Fruit fly (Drosophila melanogaster) ovary, adult (tissue): Measurements from ENCODE around the gene Lamtor4.

Source experiments
- CG17801 ChIP-seq: fragments of 200-800 bp; optimal IDR thresholded peaks from 2 replicates; lab custom pipeline; 2019; ENCODE audit warnings: missing biosample characterization, mild to moderate bottlenecking, missing genetic modification characterization, moderate library complexity; ENCODE audit not compliant: partially characterized antibody

Gene Lamtor4

DNA sequence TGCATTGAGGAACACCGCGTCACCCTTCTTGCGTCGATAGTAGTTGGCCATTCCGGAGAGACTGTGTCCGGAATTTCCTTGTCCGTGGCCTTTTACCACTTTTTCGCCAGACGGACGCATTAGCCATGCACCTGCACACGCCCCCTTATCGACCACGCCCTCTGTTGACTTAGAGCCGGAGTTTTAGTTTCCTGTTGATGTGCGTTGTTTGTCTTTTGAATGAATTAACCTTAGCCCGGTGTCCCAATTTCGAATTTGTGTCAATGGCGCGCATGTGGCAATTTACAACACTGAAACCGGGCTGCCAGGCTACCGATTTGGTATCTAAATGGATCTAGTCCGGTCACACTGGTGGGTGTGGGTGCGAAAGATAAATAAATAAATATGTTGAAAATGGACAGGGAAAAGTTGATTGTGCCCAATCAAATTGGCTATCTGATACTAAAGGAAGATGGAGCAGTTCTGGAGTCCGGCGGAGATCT is at the start of gene Lamtor4, which contains the start of gene Gr63a:
Gene Lamtor4, plus strand, starts transcription at position 348 of the 482 bp plus-strand sequence.
Gene Gr63a, minus strand, starts transcription at position 51 of the 482 bp plus-strand sequence.
- TF ChIP-seq CG17801 (GFP tag; lab: Kevin White, UChicago), result no peak

DNA sequence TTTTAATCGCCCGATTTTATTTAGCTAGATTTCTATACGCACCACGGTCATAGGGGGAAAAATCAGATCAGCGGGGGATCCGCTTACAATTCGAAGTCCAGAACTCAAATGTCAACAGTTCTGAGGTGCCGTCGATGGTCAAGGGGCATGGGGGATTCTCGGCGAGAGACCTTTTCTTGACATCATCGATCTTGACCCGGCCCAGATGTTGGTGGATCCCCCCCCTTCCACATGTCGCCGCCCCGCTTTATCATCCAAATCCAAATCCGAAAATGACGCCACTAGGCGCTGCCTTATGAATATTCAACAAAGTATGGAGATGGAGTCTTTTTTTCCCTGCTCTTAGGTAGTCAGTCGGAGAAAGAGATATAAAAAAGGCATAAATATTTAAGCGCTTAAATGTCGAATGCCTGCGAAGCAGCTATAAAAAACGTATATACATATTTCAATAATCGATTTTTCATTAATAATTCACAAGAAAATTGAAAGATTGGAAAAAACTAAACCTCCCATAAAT is 48.8 kb upstream of the Lamtor4 start:
- TF ChIP-seq CG17801 (GFP tag; lab: Kevin White, UChicago), result no peak

DNA sequence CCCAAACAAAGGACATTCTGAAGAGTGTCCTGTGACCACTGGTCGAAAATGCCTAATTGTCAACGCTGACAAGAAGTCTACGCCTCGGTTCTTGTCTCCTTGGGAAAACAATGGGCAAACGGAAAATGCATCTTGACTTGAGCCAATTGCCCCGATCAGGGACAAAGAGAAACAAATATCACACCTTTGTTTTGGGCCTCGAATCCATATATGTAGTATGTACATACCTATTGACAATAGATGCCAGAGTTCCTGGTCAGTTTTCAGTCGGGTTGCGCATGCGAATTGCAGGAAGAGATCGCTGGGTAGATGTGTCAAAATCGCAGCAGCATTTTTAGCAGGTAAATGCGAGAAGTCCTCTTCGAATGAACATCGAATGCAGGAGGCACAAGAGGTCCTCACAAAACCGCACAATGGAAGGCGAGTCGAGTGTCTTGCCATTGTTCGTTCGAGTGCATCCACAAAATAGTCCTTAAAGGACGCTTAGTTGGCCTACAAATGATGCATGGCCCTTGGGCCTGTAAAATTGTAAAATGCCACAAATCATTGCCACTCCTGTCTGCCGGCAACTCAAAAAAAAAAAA is 47.9 kb upstream of the Lamtor4 start:
- no peak for TF ChIP-seq CG17801 (GFP tag; lab: Kevin White, UChicago)

DNA sequence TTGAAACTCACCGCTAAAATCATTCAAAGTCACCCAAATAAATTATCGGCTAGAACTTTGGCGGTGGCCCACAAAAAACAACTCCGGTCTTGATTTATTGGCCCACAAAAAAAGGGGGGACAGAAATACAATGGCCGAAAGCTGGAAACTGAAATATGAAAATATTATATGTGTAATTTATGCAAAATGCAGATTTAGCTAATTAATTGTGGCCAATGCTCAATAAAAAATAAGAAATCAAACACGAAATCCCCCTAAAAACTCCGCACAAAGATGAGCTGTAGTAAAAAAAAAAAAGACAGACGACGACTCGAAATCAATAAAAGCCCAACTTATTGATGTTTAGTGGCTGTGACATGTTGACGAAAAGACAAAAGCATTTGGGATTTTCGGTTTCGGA is 46.9 kb upstream of the Lamtor4 start:
- TF ChIP-seq CG17801 (GFP tag; lab: Kevin White, UChicago), result no peak

DNA sequence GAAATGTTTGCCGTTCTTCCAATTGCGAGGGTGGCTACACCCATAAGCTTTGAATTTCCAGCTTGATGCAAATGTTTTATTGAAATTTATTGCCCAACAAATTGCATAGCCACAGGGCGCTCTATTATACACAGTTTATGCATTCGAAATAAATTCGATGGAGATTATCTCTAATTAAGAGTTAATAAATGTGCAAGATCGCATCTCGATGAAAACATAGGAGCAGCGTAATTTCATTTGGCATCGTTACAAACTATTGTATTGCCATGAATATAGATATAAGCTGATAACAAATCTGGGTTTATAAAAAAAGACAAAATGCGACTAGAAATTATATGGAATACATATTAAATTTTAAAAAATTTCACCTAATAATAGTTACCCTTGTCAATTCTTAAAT is 46.2 kb upstream of the Lamtor4 start:
- TF ChIP-seq CG17801 (GFP tag; lab: Kevin White, UChicago), result no peak

DNA sequence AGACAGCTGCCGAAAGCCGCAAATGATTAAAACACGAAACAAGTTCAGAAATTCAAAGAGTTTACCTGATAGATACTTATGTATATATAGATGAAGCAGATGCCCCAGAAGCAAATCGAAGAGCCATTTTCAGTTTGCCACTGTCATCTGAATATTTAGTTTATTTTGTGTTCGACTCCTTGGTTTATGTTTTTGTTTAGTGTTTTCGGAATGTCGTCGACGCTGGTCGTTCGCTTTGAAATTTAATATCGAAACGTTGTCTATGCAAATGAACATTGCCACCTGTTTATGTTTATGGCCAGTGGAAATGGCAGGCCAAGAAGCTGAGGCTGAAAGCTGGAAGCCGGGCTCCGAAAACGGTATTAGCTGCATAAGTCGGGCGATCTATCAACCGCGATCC is 45.7 kb upstream of the Lamtor4 start:
- TF ChIP-seq CG17801 (GFP tag; lab: Kevin White, UChicago), result no peak

DNA sequence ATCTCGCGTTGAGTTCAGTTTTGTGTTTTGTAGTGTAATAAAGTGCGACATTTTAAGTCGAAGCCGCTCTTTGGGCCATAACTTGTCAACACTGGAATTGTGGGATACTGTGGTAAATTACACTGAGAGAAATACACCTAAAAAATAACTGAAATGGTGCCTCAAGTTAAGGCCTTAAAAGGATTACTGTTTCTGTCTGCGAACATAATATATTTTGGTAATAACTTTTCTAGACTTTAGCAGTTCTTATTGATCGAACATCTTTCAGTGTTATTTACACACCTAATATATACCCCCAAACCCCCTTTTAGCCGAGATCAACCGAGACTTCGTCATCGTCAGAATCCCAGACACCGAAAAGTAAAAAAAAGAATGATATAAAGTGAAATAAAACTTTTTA is 44.9 kb upstream of the Lamtor4 start:
- TF ChIP-seq CG17801 (GFP tag; lab: Kevin White, UChicago), result no peak

DNA sequence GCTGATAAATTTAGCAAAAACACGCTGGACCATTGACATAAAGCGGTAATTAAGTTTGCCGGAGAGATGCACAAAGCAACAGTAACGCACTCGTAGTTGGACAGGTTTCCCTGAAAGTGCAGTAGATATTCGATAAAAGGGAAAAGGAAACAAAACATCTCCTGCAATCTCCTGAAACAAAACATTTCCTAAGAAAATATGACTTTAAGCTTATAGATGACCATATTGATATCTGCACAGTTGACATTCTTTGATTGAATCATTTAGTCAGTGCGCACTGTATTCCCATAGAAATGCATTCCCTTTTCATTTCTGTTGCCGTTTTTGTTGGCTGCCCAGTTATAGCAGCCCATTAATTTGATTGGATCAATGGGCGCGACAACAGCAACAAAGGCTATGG is 43.9 kb upstream of the Lamtor4 start:
- no peak for TF ChIP-seq CG17801 (GFP tag; lab: Kevin White, UChicago)

DNA sequence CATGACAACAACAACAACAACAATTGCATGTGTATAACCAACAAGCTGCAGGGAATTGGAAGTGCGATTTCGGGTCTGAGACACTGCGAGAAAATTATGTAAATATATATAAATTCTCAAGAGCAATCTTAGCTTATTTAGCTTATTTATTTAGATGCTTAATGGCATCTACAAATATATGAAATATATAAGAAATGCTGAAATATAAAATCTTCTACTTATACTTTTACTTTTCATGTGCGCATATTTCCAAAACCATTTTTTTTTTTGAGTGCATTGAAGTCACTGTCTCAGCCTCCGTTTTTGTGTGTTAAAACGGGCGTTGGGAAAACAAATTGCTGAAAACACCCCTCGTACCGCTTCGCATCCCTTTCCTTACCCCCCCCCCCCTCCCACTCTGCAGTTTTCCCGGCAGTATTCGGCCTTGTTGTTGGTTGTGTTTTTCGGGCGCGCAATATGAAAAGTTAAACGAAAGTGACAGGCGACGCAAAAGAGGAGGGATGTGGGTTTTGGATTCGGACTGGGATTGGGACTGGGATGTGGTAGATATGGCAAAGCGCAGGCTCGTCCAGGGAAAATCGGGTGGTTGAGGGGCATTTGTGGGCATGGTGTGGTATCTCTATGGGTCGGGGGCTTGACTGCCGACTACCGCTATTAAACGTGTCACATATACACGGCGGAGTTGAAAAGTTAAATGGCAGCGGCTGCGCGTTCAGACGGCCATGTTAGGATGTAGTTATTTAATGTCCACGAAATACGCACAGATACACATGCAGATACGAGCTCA is 41.3 kb upstream of the Lamtor4 start:
- no peak for TF ChIP-seq CG17801 (GFP tag; lab: Kevin White, UChicago)

DNA sequence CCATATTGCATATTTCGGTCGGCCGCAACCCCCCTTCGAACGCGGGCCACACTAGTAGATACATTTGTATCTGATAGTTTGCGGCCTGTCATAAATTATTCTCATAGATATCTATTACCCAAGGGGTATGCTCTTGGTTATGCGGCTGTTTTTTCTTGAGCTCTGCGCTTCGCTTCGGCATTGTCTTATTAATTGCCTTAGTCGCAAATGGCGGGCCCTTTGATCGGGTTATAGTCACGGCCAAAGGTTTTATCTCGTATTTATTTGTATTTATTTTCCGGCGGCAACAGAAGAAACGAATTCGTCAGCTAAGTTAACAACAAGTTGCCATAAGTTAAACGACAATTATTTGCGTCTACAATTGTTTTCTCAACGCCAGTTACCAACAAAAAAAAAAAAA is 40.7 kb upstream of the Lamtor4 start:
- no peak for TF ChIP-seq CG17801 (GFP tag; lab: Kevin White, UChicago)

DNA sequence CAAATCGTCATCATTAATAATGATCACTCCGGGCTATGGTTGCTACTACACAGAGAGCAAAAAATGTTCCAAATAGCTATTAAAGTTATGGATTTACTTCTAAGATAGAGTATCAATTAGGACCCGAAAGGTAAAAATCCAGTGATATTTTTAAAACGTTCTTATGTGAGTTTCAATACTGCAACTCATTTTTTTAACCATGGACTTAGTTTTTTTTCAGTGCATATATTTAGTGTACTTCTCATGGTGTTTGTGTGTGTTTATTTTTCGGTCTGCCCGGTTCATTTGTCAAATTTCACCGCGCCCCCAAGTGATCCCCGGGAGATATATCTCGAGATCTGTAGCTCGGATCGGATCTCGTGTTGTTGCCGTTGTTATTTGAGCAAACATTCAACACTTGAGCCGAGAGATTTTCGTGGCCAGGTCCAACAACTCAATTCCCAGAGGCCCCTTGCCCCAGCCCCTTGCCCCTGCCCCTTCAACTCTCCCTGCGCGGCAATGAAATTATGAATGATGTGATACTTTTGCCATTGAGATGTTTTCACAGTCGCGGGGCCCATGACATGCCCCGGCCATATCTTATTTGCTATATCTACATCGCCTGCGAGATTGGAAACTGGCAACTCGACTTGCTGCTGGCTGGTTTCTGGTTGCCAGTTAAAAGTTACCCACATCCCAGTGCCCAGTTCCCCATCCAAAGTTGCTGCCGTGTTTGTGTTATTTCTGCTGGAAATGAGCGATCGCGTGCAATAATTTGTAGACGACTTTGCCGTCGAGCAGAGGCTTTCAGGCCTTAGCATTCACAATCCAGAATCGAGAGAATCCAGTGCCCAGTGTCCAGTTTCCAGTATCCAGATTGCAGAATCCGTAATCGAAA is 34.0 kb upstream of the Lamtor4 start:
- no peak for TF ChIP-seq CG17801 (GFP tag; lab: Kevin White, UChicago)

DNA sequence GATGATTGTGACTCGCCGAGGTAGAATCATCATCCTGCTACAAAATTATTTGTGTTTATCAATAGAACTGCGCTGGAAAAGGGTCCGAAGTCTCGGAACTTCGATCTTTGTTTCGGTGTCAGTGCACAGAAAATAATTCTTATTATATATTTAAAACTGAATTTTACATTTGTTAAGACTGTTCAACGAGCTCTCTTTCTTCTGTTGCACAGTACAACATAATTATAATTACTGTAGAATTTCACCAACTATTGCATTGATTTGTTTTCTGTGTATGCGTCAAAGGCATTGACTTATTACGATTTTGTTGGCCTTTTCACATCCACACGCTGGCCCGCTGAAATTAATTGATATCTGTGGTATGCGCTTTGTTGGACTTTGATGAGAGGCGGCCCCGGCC is 33.2 kb upstream of the Lamtor4 start:
- TF ChIP-seq CG17801 (GFP tag; lab: Kevin White, UChicago), result no peak

DNA sequence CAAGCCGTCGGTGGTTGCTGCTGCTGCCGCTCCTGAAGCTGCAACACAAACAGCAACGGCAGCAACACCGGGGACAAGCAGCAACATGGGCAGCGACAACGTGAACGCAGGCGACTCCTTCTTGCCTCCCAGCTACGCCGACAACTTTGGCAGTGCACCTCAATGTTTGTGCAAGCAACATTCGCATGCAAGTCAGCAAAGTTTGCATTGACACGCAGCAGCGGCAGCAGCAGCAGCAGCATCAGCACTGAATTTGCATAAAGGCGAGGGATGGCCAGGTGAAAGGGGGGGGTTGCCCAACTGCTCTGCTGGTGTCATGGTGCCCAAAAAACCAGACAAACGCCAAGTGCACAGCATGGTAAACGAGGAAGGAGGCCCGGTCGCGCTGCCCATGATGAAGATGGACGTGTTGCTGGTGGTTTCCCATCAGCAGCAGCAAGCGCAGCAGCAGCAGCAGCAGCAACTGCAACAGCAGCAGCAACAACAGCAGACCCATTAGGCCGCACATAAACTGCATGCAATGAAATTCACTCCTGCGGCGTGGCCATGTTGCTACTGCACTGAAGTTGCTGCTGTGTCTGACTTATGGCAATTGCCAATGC is 31.3 kb upstream of the Lamtor4 start:
- no peak for TF ChIP-seq CG17801 (GFP tag; lab: Kevin White, UChicago)

DNA sequence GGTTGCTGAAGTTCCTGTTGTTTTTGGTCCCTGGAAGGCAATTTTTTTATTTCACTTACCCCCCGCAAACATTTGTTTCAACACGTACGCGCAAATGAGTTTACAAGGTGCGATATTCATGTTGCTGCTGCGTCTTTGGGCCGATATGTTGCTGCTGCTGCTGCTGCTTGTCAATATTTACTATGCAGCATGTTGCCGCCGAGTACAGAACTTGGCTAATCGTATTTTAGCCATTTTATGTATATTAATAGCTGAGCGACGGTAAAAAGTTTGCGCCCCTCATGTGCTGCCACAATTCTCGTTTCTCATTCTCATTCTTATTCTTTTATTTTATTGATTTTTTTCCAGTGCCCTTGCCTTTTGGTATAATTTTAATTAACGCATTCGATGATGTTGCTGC is 30.3 kb upstream of the Lamtor4 start:
- TF ChIP-seq CG17801 (GFP tag; lab: Kevin White, UChicago), result no peak
